Worm (Caenorhabditis elegans): ENCODE results near the gene his-63.

DNA sequence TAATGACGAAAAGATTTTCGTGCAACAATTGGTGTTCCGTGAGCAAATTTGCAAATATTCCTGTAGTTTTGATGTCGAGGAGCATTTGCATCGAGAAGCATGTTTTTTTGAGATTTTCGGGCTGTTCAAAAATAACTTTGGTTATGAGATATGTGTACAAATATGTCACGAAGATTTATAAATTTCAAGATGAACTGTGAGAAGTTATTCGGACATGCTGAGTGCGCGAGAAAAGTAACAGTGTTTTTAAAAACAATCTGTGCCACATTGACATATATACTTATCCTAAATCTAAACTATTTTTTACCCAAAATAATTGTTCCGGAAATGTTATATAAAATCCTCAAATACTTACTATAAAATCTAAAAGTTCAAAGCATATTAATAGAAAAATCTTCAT, 15.0 kb upstream of the his-63 start, which contains the start of gene F22B3.7:
- TF ChIP-seq fos-1 (tag; optimal IDR thresholded peaks at IDR 0.05) (no peak), F44E2.7 (GFP tag; IDR thresholded peaks at IDR 0.05) (no peak), unc-62 (GFP tag; optimal IDR thresholded peaks at IDR 0.05 in 1 of 2) (no peak), unc-62 (tag; optimal IDR thresholded peaks at IDR 0.05) (no peak), mep-1 (tag; optimal IDR thresholded peaks at IDR 0.05) (no peak), ces-1 (GFP tag; optimal IDR thresholded peaks at IDR 0.05) (no peak), zag-1 (tag; optimal IDR thresholded peaks at IDR 0.05) (no peak), nhr-237 (tag; optimal IDR thresholded peaks at IDR 0.05) (no peak), ceh-82 (tag; optimal IDR thresholded peaks at IDR 0.05) (no peak), snpc-4 (tag; optimal IDR thresholded peaks at IDR 0.05) (no peak), hlh-30 (tag; optimal IDR thresholded peaks at IDR 0.05; ENCODE audit: insufficient read depth) (no peak), rbr-2 (tag; optimal IDR thresholded peaks at IDR 0.05) (no peak), R02D3.7 (tag; optimal IDR thresholded peaks at IDR 0.05) (no peak), daf-12 (tag; optimal IDR thresholded peaks at IDR 0.05) (no peak)

Data from whole organism, L4 larva.